Worm (Caenorhabditis elegans) whole organism, early embryonic: Measurements from ENCODE around the gene C10G8.8.

Experiments used
- F13C5.2 ChIP-seq: sonication (generic microtip); optimal IDR thresholded peaks from 2 replicates; lab custom pipeline; 2017; ENCODE audit warnings: mild to moderate bottlenecking, missing genetic modification characterization, inconsistent platforms, missing compliant biosample characterization
- ama-1 ChIP-seq: fragments of 150-350 bp; optimal IDR thresholded peaks from 2 replicates; lab custom pipeline; 2014
- ceh-36 ChIP-seq: sonication (generic microtip); optimal IDR thresholded peaks from 2 replicates; lab custom pipeline; 2016; ENCODE audit warnings: missing genetic modification characterization, inconsistent platforms, missing compliant biosample characterization
- flt-1 ChIP-seq: fragments of 200-800 bp; sonication (Bioruptor generic); IDR thresholded peaks from 2 replicates; pipeline ENCODE4 v1.3.6; 2022; ENCODE audit warnings: missing genetic modification characterization, missing compliant biosample characterization
- hmg-4 ChIP-seq: fragments of 200-800 bp; sonication (Bioruptor generic); optimal IDR thresholded peaks from 2 replicates; lab custom pipeline; 2018; ENCODE audit warnings: mild to moderate bottlenecking, missing genetic modification characterization, missing compliant biosample characterization
- hnd-1 ChIP-seq: sonication (generic microtip); optimal IDR thresholded peaks from 2 replicates; lab custom pipeline; 2016; ENCODE audit warnings: missing genetic modification characterization, missing compliant biosample characterization
- scrt-1 ChIP-seq: fragments of 200-800 bp; sonication (Bioruptor generic); IDR thresholded peaks from 2 replicates; pipeline ENCODE4 v1.3.6; 2022; ENCODE audit warnings: missing genetic modification characterization, missing compliant biosample characterization

DNA sequence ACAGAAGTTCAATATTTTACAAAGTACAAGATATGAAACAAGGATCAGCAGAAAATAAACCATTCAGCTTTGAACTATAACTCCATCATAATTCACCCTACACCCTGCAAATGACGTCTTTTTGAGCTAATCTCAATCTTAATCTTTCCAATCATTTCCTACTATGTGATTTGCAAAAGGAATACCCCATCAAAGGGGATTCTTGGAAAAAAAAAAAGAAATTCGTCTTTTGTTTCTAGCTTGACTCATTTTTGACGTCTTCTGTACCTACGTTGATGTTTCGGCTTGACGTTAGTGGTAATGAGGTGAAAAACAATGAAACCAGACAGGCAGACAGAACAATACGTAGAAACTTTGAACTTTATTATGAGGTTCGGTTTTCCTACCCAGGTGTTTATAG, 34.0 kb upstream of the C10G8.8 start:
- TF ChIP-seq hnd-1 (tag; lab: Kevin White, UChicago) (no peak), ama-1 (lab: Kevin White, UChicago) (no peak), scrt-1 (no peak), hmg-4 (GFP tag; lab: Kevin White, UChicago) (no peak), F13C5.2 (tag; lab: Kevin White, UChicago) (no peak), flt-1 (GFP tag; lab: Robert Waterston, UW) (no peak), ceh-36 (tag; lab: Kevin White, UChicago) (no peak)
